Worm (Caenorhabditis elegans) whole organism, dauer: ENCODE data around the gene sax-3.

Experiments
- unc-62 ChIP-seq: sonication (generic microtip); optimal IDR thresholded peaks from 2 replicates; lab custom pipeline; 2017; ENCODE audit warnings: missing biosample characterization, missing genetic modification reagents, missing genetic modification characterization

The sax-3 gene

DNA sequence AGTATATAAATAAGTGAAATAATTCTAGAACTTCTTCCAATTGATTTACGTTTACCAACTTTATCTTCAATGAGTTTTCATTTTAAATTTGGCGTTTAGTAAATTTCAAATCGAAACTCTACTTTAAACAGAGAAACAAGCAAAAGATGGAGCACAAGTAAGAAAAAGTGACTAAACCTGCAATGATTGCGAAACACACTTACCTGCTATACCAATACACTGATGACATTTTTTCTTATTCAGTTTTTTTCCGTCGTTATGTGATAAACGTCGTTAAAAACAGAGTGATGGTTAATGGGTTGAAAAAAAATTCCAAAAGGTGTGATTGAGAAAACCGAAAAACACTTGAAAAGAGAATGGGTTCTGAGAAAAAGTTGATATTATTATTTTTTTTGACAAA lies 8.1 kb upstream of the sax-3 start:
- TF ChIP-seq unc-62 = no peak

ce11 chrX:3472226-3472625 lies 6.5 kb upstream of the sax-3 start:
- no peak for TF ChIP-seq unc-62

DNA sequence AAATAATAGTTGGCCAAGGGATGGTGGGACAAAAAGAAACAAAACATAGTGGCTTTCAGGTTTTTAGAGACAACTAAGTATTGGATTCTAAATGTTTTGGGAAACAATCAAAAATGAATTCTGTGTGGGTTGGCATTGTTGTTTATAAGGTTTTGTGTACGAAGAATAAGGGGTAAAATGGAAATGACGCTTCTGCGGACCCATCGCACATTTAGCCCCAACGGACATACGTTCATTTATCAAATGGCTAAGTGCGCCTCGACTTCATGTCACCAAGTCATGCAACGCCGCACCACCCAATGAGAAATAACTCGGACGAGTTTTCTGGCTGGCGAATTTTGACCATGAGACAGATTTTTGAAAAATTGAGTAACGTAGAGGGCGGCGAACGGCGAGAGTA lies 4.6 kb upstream of the sax-3 start:
- TF ChIP-seq unc-62 = no peak

DNA sequence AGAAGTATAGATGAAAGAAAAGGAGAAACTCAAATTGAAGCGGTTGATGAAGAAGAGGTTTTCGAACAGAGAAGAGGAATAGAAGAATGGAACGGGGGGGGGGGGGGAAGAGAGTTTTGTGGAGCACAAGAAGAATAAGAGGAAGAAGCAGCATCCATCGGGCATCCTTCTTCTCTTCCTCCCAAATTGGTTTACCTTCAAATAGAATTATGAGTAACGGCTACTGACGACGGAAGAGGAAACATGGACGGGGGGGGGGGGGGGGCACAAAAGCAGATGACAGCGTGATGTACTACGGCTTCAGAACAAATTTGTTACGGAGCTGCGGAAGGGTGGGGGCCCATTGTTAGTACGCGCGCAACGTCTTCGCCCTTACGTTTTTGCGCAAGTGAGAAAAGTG lies 3.6 kb upstream of the sax-3 start:
- no peak for TF ChIP-seq unc-62

ce11 chrX:3467958-3468357 lies 2.2 kb upstream of the sax-3 start:
- no peak for TF ChIP-seq unc-62

- TF ChIP-seq unc-62 = no peak
Measured at ce11 chrX:3467004-3467761, 1.5 kb upstream of the sax-3 start.

DNA sequence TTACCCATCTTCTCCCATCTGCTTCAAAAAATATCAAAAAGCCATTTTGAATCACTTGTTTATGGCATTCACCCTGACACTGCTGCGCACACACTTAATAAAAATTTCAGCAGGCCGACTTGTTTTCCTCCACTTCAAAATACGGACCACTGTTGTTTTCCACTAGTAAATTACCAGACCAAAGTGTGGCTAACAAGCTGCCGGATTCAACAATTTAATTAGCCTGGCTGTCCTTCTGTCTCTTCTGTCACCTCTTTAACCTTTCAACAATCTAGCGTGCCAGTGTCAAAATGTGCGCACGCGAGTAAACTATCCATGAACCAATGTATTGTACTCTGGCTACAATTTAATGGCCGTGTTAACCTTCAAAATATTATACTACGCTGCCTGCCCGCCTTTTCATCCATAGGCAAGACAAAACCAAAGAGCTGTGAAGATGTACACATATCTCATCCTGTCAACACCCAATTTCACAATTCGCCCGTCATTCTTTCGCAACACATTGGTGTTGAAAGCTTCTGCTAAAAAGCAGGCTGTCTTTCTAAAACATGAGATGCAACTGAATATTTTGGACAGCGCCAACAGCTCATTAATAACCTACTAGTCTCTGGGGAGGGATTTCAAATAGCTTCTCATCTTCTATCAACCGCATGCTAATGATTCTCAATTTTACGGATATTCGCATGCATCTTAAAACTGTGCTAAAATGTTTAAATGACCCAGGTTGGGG lies 1.3 kb downstream of the sax-3 start:
- no peak for TF ChIP-seq unc-62

ce11 chrX:3463875-3464274 lies 1.9 kb downstream of the sax-3 start:
- no peak for TF ChIP-seq unc-62

DNA sequence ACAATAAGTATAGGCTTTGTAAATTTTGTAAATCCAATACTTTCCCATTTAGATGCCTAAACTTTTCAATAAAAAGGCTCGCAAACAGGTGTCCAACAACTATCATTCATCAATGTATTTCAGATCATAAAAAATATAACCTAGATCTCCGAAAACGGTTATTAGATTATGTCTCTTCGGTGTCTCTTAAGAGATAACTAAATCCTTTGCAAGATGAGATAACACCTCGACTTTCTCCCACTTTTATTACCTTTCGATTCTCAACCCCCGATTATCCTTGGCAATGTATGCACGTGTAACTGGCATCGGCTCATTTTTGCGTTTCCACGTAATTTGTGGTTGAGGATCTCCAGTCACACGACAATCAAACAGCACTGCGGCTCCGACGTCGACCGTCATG lies 3.6 kb downstream of the sax-3 start:
- no peak for TF ChIP-seq unc-62

DNA sequence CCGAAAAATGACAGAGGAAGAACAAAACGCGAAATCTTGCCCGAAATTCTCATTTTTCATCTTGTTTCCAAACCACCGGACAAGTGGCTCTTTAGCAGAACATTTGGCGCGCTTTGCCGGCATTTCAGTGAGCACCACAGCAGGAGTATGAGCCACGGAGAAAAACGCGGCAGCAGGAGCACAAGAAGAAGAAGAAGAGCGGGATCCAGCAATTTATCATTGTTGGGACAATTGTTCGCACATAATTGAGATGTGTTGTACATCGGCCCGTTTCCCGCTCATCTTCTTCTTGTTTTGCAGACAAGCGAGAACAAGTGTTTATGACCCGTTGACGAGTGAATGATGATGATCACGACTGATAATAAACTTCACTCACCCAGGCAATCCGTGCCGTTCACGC lies 10.2 kb downstream of the sax-3 start:
- TF ChIP-seq unc-62 = no peak

- no peak for TF ChIP-seq unc-62
Measured at ce11 chrX:3453870-3454269, 11.9 kb downstream of the sax-3 start.

- TF ChIP-seq unc-62 = no peak
Measured at ce11 chrX:3451122-3451521, 14.6 kb downstream of the sax-3 start, which contains the start of gene ZK813.5. ZK813.5 (minus strand) TSS chrX:3451222.

DNA sequence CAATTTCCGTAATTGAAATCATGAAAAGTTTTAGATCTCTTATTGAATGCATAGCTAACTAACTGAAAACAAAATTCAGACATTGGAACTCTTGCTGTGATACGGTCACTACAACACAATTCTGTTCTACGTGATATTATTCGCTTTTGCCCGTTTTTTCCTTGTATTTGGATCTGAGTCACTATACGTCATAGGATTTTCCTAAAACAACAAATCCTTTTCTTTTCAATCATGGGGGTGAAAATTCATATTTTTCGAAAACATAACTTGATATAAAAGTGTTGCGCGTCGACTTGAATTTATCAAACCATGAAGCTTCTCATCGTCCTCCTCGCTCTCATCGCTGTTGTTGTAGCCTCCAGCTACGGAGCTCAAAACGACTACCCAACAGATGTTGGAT lies 19.7 kb downstream of the sax-3 start, which contains the start of gene ZK813.1:
ZK813.1 (plus strand) TSS at position 301 of the 400 bp plus-strand sequence.
- TF ChIP-seq unc-62 = no peak

DNA sequence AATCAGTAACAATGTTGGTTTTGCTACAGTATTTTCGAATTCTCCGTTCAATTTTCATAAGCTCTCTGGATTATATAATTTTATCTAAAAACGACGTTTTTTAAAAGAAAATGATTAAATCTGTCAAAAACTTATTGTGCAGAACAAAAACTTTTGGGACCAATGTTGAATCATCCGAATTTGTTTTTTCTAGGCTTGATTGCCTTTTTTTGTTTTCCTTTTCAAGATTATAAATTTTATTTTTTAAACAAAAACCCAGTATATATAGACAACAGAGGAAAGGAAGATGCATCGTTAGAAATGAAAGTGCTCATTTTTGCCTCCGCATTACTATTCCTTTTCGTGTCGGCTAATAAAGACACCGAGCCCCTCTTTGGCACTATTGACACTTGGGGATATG lies 21.2 kb downstream of the sax-3 start, which contains the start of gene ZK813.7:
ZK813.7 (plus strand) TSS at position 301 of the 400 bp plus-strand sequence.
- TF ChIP-seq unc-62 = no peak

DNA sequence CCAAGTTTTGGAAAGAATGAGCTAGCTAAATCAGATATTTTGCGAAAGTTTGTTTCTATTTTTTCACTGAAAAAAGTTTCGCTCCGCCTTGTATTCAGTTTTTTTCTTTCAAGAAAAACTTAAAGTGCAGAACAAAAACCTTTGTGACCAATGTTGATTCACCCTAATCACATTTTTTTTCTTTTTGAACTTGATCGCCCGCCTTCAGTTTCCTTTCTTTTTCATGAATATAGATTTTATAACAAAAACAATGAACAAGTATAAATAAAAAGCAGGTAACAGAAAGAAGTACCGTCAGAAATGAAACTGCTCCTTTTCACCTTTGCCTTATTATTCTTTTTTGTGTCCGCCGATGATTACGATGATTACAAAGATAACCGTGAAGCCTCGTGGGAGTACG lies 22.2 kb downstream of the sax-3 start, which contains the start of gene ZK813.2:
ZK813.2 (plus strand) TSS at position 301 of the 400 bp plus-strand sequence.
- no peak for TF ChIP-seq unc-62

ce11 chrX:3441539-3441938 lies 24.2 kb downstream of the sax-3 start, which contains the start of gene ZK813.3:
ZK813.3 (plus strand) TSS chrX:3441839.
- TF ChIP-seq unc-62 = no peak

ce11 chrX:3440308-3440707 lies 25.4 kb downstream of the sax-3 start:
- no peak for TF ChIP-seq unc-62

DNA sequence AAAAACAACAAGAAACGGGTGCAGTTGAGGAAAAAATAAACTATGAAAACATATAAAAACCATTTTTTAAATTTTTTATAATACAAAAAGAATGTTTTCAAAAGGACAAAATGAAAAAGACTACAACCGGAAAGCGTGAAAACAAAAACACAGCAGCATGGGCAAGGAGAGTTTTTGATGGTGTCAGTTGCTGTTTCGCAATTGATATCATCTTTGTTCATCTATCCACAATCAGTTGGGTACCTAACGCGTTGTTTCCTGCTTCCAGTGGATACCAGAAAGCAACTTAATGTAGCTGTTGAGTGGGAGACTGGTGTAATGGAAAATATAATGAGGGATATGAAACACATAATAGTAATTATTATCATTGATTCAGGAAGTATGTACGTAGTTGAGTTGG lies 25.9 kb downstream of the sax-3 start:
- TF ChIP-seq unc-62 = no peak
